Worm (Caenorhabditis elegans) whole organism, L2 larva: ENCODE data around the gene M02F4.2.

Source experiments
- F13H6.1 ChIP-seq: sonication (generic microtip); optimal IDR thresholded peaks from 2 replicates; lab custom pipeline; 2016; ENCODE audit warnings: missing genetic modification characterization, missing compliant biosample characterization
- R02D3.7 ChIP-seq: fragments of 150-350 bp; optimal IDR thresholded peaks from 2 replicates; lab custom pipeline; 2014; ENCODE audit warnings: missing biosample characterization, missing genetic modification characterization
- Y55F3AM.14 ChIP-seq: fragments of 200-800 bp; sonication (Bioruptor generic); optimal IDR thresholded peaks from 2 replicates; lab custom pipeline; 2018; ENCODE audit warnings: mild to moderate bottlenecking, missing genetic modification characterization, missing compliant biosample characterization
- ZK546.5 ChIP-seq: sonication (generic microtip); optimal IDR thresholded peaks from 2 replicates; lab custom pipeline; 2017; ENCODE audit warnings: missing biosample characterization, missing genetic modification characterization
- alr-1 ChIP-seq: fragments of 150-350 bp; optimal IDR thresholded peaks from 2 replicates; lab custom pipeline; 2014; ENCODE audit warnings: missing biosample characterization, missing genetic modification characterization
- aly-2 ChIP-seq: fragments of 150-350 bp; optimal IDR thresholded peaks from 2 replicates; lab custom pipeline; 2014; ENCODE audit warnings: missing biosample characterization, missing genetic modification characterization
- ama-1 ChIP-seq: fragments of 150-350 bp; optimal IDR thresholded peaks from 2 replicates; lab custom pipeline; 2018; ENCODE audit warnings: inconsistent platforms
- blmp-1 ChIP-seq: sonication (generic microtip); optimal IDR thresholded peaks from 2 replicates; lab custom pipeline; 2017; ENCODE audit warnings: missing genetic modification characterization, mild to moderate bottlenecking, missing compliant biosample characterization, antibody characterized with exemption, moderate library complexity; ENCODE audit not compliant: insufficient read depth
- ceh-16 ChIP-seq: fragments of 150-350 bp; optimal IDR thresholded peaks from 2 replicates; lab custom pipeline; 2014; ENCODE audit warnings: missing biosample characterization, missing genetic modification characterization
- ceh-82 ChIP-seq: fragments of 150-350 bp; optimal IDR thresholded peaks from 2 replicates; lab custom pipeline; 2014; ENCODE audit warnings: missing biosample characterization, missing genetic modification characterization
- crh-2 ChIP-seq: sonication (generic microtip); optimal IDR thresholded peaks from 2 replicates; lab custom pipeline; 2017; ENCODE audit warnings: missing biosample characterization, missing genetic modification characterization
- dmd-4 ChIP-seq: sonication (generic microtip); optimal IDR thresholded peaks from 2 replicates; lab custom pipeline; 2017; ENCODE audit warnings: missing biosample characterization, missing genetic modification characterization
- egl-27 ChIP-seq: sonication (generic microtip); optimal IDR thresholded peaks from 3 replicates; lab custom pipeline; 2017; ENCODE audit warnings: missing biosample characterization, missing genetic modification reagents, missing genetic modification characterization
- elt-1 ChIP-seq: fragments of 150-350 bp; optimal IDR thresholded peaks from 2 replicates; lab custom pipeline; 2014; ENCODE audit warnings: missing biosample characterization, missing genetic modification characterization
- elt-3 ChIP-seq: sonication (generic microtip); optimal IDR thresholded peaks from 2 replicates; lab custom pipeline; 2017; ENCODE audit warnings: missing biosample characterization, missing genetic modification characterization
- fos-1 ChIP-seq: fragments of 150-350 bp; optimal IDR thresholded peaks from 2 replicates; lab custom pipeline; 2014; ENCODE audit warnings: missing biosample characterization, missing genetic modification characterization
- gmeb-1 ChIP-seq: fragments of 150-350 bp; optimal IDR thresholded peaks from 2 replicates; lab custom pipeline; 2014; ENCODE audit warnings: missing biosample characterization, missing genetic modification characterization
- lin-11 ChIP-seq: fragments of 150-350 bp; sonication (generic microtip); optimal IDR thresholded peaks from 2 replicates; lab custom pipeline; 2014; ENCODE audit warnings: missing biosample characterization, missing genetic modification characterization, inconsistent platforms, mixed read lengths
- lin-13 ChIP-seq: fragments of 150-350 bp; optimal IDR thresholded peaks from 2 replicates; lab custom pipeline; 2014; ENCODE audit warnings: missing biosample characterization, missing genetic modification reagents, missing genetic modification characterization
- lin-39 ChIP-seq: fragments of 150-350 bp; optimal IDR thresholded peaks from 2 replicates; lab custom pipeline; 2014; ENCODE audit warnings: missing biosample characterization, missing genetic modification reagents, missing genetic modification characterization
- lsy-2 ChIP-seq, 2 experiments: fragments of 150-350 bp in 1 of 2; sonication (generic microtip) in 1 of 2; optimal IDR thresholded peaks; 2 replicates each; lab custom pipeline; 2014 to 2017; ENCODE audit warnings: missing biosample characterization in 2 of 2, missing genetic modification characterization in 2 of 2
- mab-5 ChIP-seq: fragments of 150-350 bp; optimal IDR thresholded peaks from 2 replicates; lab custom pipeline; 2014; ENCODE audit warnings: missing biosample characterization, missing genetic modification characterization
- mdl-1 ChIP-seq, 2 experiments: fragments of 150-350 bp in 1 of 2; sonication (generic microtip) in 1 of 2; optimal IDR thresholded peaks; 2 replicates each; lab custom pipeline; 2017; ENCODE audit warnings: missing biosample characterization in 2 of 2, missing genetic modification characterization in 2 of 2
- nhr-10 ChIP-seq: sonication (generic microtip); optimal IDR thresholded peaks from 2 replicates; lab custom pipeline; 2017; ENCODE audit warnings: missing biosample characterization, missing genetic modification characterization
- nhr-11 ChIP-seq: fragments of 150-350 bp; optimal IDR thresholded peaks from 2 replicates; lab custom pipeline; 2014; ENCODE audit warnings: missing biosample characterization, missing genetic modification characterization
- nhr-12 ChIP-seq: fragments of 150-350 bp; optimal IDR thresholded peaks from 2 replicates; lab custom pipeline; 2014; ENCODE audit warnings: missing biosample characterization, missing genetic modification characterization
- nhr-129 ChIP-seq: fragments of 150-350 bp; optimal IDR thresholded peaks from 2 replicates; lab custom pipeline; 2014; ENCODE audit warnings: missing biosample characterization, missing genetic modification characterization
- nhr-21 ChIP-seq: fragments of 150-350 bp; optimal IDR thresholded peaks from 2 replicates; lab custom pipeline; 2014; ENCODE audit warnings: missing biosample characterization, missing genetic modification characterization
- nhr-23 ChIP-seq: fragments of 150-350 bp; optimal IDR thresholded peaks from 2 replicates; lab custom pipeline; 2014; ENCODE audit warnings: missing biosample characterization, missing genetic modification reagents, missing genetic modification characterization
- nhr-237 ChIP-seq: fragments of 150-350 bp; optimal IDR thresholded peaks from 2 replicates; lab custom pipeline; 2014; ENCODE audit warnings: missing biosample characterization, missing genetic modification characterization
- nhr-25 ChIP-seq: fragments of 150-350 bp; sonication (generic microtip); optimal IDR thresholded peaks from 3 replicates; lab custom pipeline; 2014; ENCODE audit warnings: missing biosample characterization, missing genetic modification characterization
- nhr-6 ChIP-seq: fragments of 150-350 bp; optimal IDR thresholded peaks from 2 replicates; lab custom pipeline; 2014; ENCODE audit warnings: missing biosample characterization, missing genetic modification characterization
- nhr-77 ChIP-seq: fragments of 150-350 bp; optimal IDR thresholded peaks from 2 replicates; lab custom pipeline; 2014; ENCODE audit warnings: missing biosample characterization, missing genetic modification characterization
- peb-1 ChIP-seq: fragments of 150-350 bp; optimal IDR thresholded peaks from 2 replicates; lab custom pipeline; 2014; ENCODE audit warnings: missing biosample characterization, missing genetic modification characterization
- sem-4 ChIP-seq: fragments of 150-350 bp; optimal IDR thresholded peaks from 2 replicates; lab custom pipeline; 2014; ENCODE audit warnings: missing biosample characterization, missing genetic modification reagents, missing genetic modification characterization
- skn-1 ChIP-seq: sonication (generic microtip); optimal IDR thresholded peaks from 2 replicates; lab custom pipeline; 2017; ENCODE audit warnings: missing biosample characterization, missing genetic modification characterization
- sma-3 ChIP-seq: sonication (generic microtip); optimal IDR thresholded peaks from 2 replicates; lab custom pipeline; 2016; ENCODE audit warnings: missing genetic modification reagents, missing genetic modification characterization, missing compliant biosample characterization
- sma-9 ChIP-seq, 2 experiments: fragments of 150-350 bp in 1 of 2; sonication (generic microtip) in 1 of 2; optimal IDR thresholded peaks; 2 replicates each; lab custom pipeline; 2014 to 2016; ENCODE audit warnings: missing genetic modification characterization in 2 of 2, mild to moderate bottlenecking in 1 of 2, missing biosample characterization in 1 of 2, missing compliant biosample characterization in 1 of 2, missing genetic modification reagents in 1 of 2, moderate library complexity in 1 of 2
- snpc-4 ChIP-seq: fragments of 150-350 bp; optimal IDR thresholded peaks from 2 replicates; lab custom pipeline; 2014; ENCODE audit warnings: missing biosample characterization, missing genetic modification characterization
- unc-39 ChIP-seq: fragments of 150-350 bp; optimal IDR thresholded peaks from 2 replicates; lab custom pipeline; 2014; ENCODE audit warnings: missing biosample characterization, missing genetic modification characterization
- unc-55 ChIP-seq: fragments of 150-350 bp; sonication (generic microtip); optimal IDR thresholded peaks from 3 replicates; lab custom pipeline; 2014; ENCODE audit warnings: missing biosample characterization, missing genetic modification reagents, missing genetic modification characterization
- zag-1 ChIP-seq: fragments of 150-350 bp; optimal IDR thresholded peaks from 2 replicates; lab custom pipeline; 2014; ENCODE audit warnings: missing biosample characterization, missing genetic modification characterization
- ztf-1 ChIP-seq: fragments of 200-800 bp; sonication (Bioruptor generic); conservative IDR thresholded peaks from 2 replicates; pipeline ENCODE4 v1.3.6; 2022; ENCODE audit warnings: missing genetic modification characterization, missing compliant biosample characterization
- ztf-11 ChIP-seq: sonication (generic microtip); optimal IDR thresholded peaks from 2 replicates; lab custom pipeline; 2017; ENCODE audit warnings: missing biosample characterization, missing genetic modification characterization
- ztf-4 ChIP-seq: fragments of 150-350 bp; optimal IDR thresholded peaks from 2 replicates; lab custom pipeline; 2014; ENCODE audit warnings: missing biosample characterization, missing genetic modification characterization

M02F4.2 gene

ce11 chrX:3009190-3009589 lies 24.9 kb downstream of the M02F4.2 start, which contains the start of gene Y48D7A.1:
Y48D7A.1 (plus strand) TSS chrX:3009490.
- TF ChIP-seq ztf-1 (GFP tag; lab: Robert Waterston, UW) (no peak), lin-39 (tag; lab: Kevin White, UChicago) (no peak), F13H6.1 (no peak), zag-1 (no peak), ztf-11 (tag; lab: Kevin White, UChicago) (no peak), nhr-10 (tag; lab: Kevin White, UChicago) (no peak), crh-2 (no peak), aly-2 (no peak), fos-1 (tag; lab: Kevin White, UChicago) (no peak), unc-39 (no peak), peb-1 (tag; lab: Kevin White, UChicago) (no peak), nhr-237 (no peak), R02D3.7 (no peak), nhr-77 (tag; lab: Kevin White, UChicago) (no peak), egl-27 (no peak)

ce11 chrX:3003703-3004102 lies 30.4 kb downstream of the M02F4.2 start, which contains the start of gene Y41G9A.6:
Y41G9A.6 (minus strand) TSS chrX:3003803.
- TF ChIP-seq ztf-11 (tag; lab: Kevin White, UChicago): no peak
- no peak for TF ChIP-seq nhr-12
- TF ChIP-seq nhr-129 (tag; lab: Kevin White, UChicago): no peak
- TF ChIP-seq Y55F3AM.14 (GFP tag; lab: Kevin White, UChicago): no peak

ce11 chrX:2999652-3000051 lies 34.5 kb downstream of the M02F4.2 start, which contains the start of gene Y41G9A.17:
Y41G9A.17 (minus strand) TSS chrX:2999752.
- TF ChIP-seq peb-1 (tag; lab: Kevin White, UChicago): no peak
- TF ChIP-seq fos-1 (tag; lab: Kevin White, UChicago): no peak
- no peak for TF ChIP-seq snpc-4 (tag; lab: Kevin White, UChicago)

ce11 chrX:2996976-2997399 lies 37.1 kb downstream of the M02F4.2 start:
- TF ChIP-seq nhr-10 (tag; lab: Kevin White, UChicago) (peak; percentile 98), egl-27 (peak; percentile 97), alr-1 (peak; percentile 77), lsy-2 (tag; optimal IDR thresholded peaks at IDR 0.05; lab: Kevin White, UChicago) (peak; percentile 96 to 98), F13H6.1 (peak; percentile 99), ceh-82 (peak; percentile 95), unc-55 (GFP tag; lab: Kevin White, UChicago) (peak; percentile 100), nhr-11 (tag; lab: Kevin White, UChicago) (peak; percentile 89), nhr-77 (tag; lab: Kevin White, UChicago) (peak; percentile 98), nhr-237 (peak; percentile 98), nhr-6 (tag; lab: Kevin White, UChicago) (peak; percentile 99), ztf-1 (GFP tag; lab: Robert Waterston, UW) (no peak), snpc-4 (tag; lab: Kevin White, UChicago) (peak; percentile 91), fos-1 (tag; lab: Kevin White, UChicago) (peak; percentile 99), nhr-129 (tag; lab: Kevin White, UChicago) (peak; percentile 99), skn-1 (tag; lab: Kevin White, UChicago) (peak; percentile 96), mab-5 (tag; lab: Kevin White, UChicago) (peak; percentile 98), blmp-1 (tag; lab: Kevin White, UChicago) (peak; percentile 75), ceh-16 (tag; lab: Kevin White, UChicago) (peak; percentile 88), lin-13 (GFP tag; lab: Kevin White, UChicago) (peak; percentile 99), nhr-21 (tag; lab: Kevin White, UChicago) (peak; percentile 100), elt-3 (peak; percentile 55), dmd-4 (tag; lab: Kevin White, UChicago) (peak; percentile 85), ZK546.5 (tag; lab: Kevin White, UChicago) (peak; percentile 81), R02D3.7 (peak; percentile 85), elt-1 (tag; lab: Kevin White, UChicago) (no peak), sem-4 (tag; lab: Kevin White, UChicago) (peak; percentile 98), nhr-23 (tag; lab: Kevin White, UChicago) (no peak), ztf-4 (tag; lab: Kevin White, UChicago) (peak; percentile 95), sma-3 (GFP tag; lab: Kevin White, UChicago) (peak; percentile 98), nhr-25 (peak; percentile 99), aly-2 (peak; percentile 65), gmeb-1 (peak; percentile 93), sma-9 (GFP tag; optimal IDR thresholded peaks at IDR 0.05; lab: Kevin White, UChicago) (peak; percentile 98), sma-9 (tag; optimal IDR thresholded peaks at IDR 0.05; lab: Kevin White, UChicago) (peak; percentile 9), mdl-1 (tag; optimal IDR thresholded peaks at IDR 0.05; lab: Kevin White, UChicago) (peak; percentile 89 to 96), zag-1 (peak; percentile 99), crh-2 (peak; percentile 100), lin-11 (tag; lab: Kevin White, UChicago) (peak; percentile 76), peb-1 (tag; lab: Kevin White, UChicago) (peak; percentile 79), ama-1 (no peak), ztf-11 (tag; lab: Kevin White, UChicago) (peak; percentile 82), unc-39 (peak; percentile 91), lin-39 (tag; lab: Kevin White, UChicago) (peak; percentile 96)
